Fruit fly (Drosophila melanogaster) S2 (cell line): ENCODE data around the gene rho.

Experiments
- CG8478 ChIP-seq: fragments of >200 bp; optimal IDR thresholded peaks from 2 replicates; lab custom pipeline; 2018
- CTCF ChIP-seq, 2 experiments: fragments of >200 bp; optimal IDR thresholded peaks; 2 replicates each; lab custom pipeline; 2018

dm6 chr3L:1502086-1502893 is 38.7 kb downstream of the rho start, which contains the start of the genes hfp and Psa:
- no peak for TF ChIP-seq CTCF (optimal IDR thresholded peaks at IDR 0.05; lab: Kevin White, UChicago)
- no peak for TF ChIP-seq CG8478
